Fruit fly (Drosophila melanogaster) whole organism, prepupa: ENCODE data around the gene HINT1.

Experiments
- CG10631 ChIP-seq: fragments of 200-800 bp; sonication (Bioruptor generic); optimal IDR thresholded peaks from 2 replicates; lab custom pipeline; 2016; ENCODE audit warnings: missing biosample characterization, missing genetic modification characterization
- CG11294 ChIP-seq: fragments of 200-800 bp; sonication (Bioruptor generic); IDR thresholded peaks from 2 replicates; pipeline ENCODE4 v1.3.6; 2022; ENCODE audit warnings: missing biosample characterization, missing genetic modification characterization
- CG11902 ChIP-seq: fragments of 200-800 bp; sonication (Bioruptor generic); optimal IDR thresholded peaks from 3 replicates; lab custom pipeline; 2016; ENCODE audit warnings: missing biosample characterization, missing genetic modification characterization
- CG16779 ChIP-seq: fragments of 200-800 bp; sonication (Bioruptor generic); optimal IDR thresholded peaks from 3 replicates; lab custom pipeline; 2017; ENCODE audit warnings: missing biosample characterization, mild to moderate bottlenecking, missing genetic modification characterization
- CG31627 ChIP-seq: fragments of 200-800 bp; sonication (Bioruptor generic); optimal IDR thresholded peaks from 3 replicates; lab custom pipeline; 2016; ENCODE audit warnings: missing biosample characterization, missing genetic modification characterization
- CG34406 ChIP-seq: fragments of 200-800 bp; sonication (Bioruptor generic); optimal IDR thresholded peaks from 3 replicates; lab custom pipeline; 2016; ENCODE audit warnings: missing biosample characterization, missing genetic modification characterization
- CG3919 ChIP-seq: fragments of 200-800 bp; sonication (Bioruptor generic); optimal IDR thresholded peaks from 3 replicates; lab custom pipeline; 2016; ENCODE audit warnings: missing biosample characterization, missing genetic modification characterization
- CG6163 ChIP-seq: fragments of 200-800 bp; sonication (Bioruptor generic); IDR thresholded peaks from 3 replicates; pipeline ENCODE4 v1.3.6; 2022; ENCODE audit warnings: missing biosample characterization, missing genetic modification characterization
- CG6276 ChIP-seq: fragments of 200-800 bp; sonication (Bioruptor generic); optimal IDR thresholded peaks from 2 replicates; lab custom pipeline; 2017; ENCODE audit warnings: missing biosample characterization, mild to moderate bottlenecking, missing genetic modification characterization
- CG6792 ChIP-seq: fragments of 200-800 bp; sonication (Bioruptor generic); optimal IDR thresholded peaks from 3 replicates; lab custom pipeline; 2016; ENCODE audit warnings: missing biosample characterization, missing genetic modification characterization
- CG6808 ChIP-seq: fragments of 200-800 bp; sonication (Bioruptor generic); optimal IDR thresholded peaks from 3 replicates; lab custom pipeline; 2017; ENCODE audit warnings: missing biosample characterization, missing genetic modification characterization, mild to moderate bottlenecking, moderate library complexity, missing genetic modification reagents
- CG6854 ChIP-seq: fragments of 200-800 bp; sonication (Bioruptor generic); optimal IDR thresholded peaks from 2 replicates; lab custom pipeline; 2017; ENCODE audit warnings: missing biosample characterization, mild to moderate bottlenecking, missing genetic modification characterization
- CG7368 ChIP-seq: fragments of 200-800 bp; sonication (Bioruptor generic); optimal IDR thresholded peaks from 3 replicates; lab custom pipeline; 2016; ENCODE audit warnings: missing biosample characterization, missing genetic modification characterization
- CG8119 ChIP-seq: fragments of 200-800 bp; sonication (Bioruptor generic); IDR thresholded peaks from 3 replicates; pipeline ENCODE4 v1.3.6; 2022; ENCODE audit warnings: missing biosample characterization, missing genetic modification characterization
- Ets96B ChIP-seq: fragments of 200-800 bp; optimal IDR thresholded peaks from 2 replicates; lab custom pipeline; 2019; ENCODE audit warnings: missing biosample characterization, mild to moderate bottlenecking, missing genetic modification characterization, moderate library complexity
- Hr38 ChIP-seq: sonication (Bioruptor generic); optimal IDR thresholded peaks from 2 replicates; lab custom pipeline; 2016; ENCODE audit warnings: missing biosample characterization, missing genetic modification characterization
- Lpt ChIP-seq: fragments of 200-800 bp; sonication (Bioruptor generic); optimal IDR thresholded peaks from 3 replicates; lab custom pipeline; 2016; ENCODE audit warnings: missing biosample characterization, missing genetic modification characterization
- Smox ChIP-seq: fragments of 200-800 bp; sonication (Bioruptor generic); optimal IDR thresholded peaks from 3 replicates; lab custom pipeline; 2016; ENCODE audit warnings: missing biosample characterization, missing genetic modification characterization
- Sox14 ChIP-seq: fragments of 200-800 bp; sonication (Bioruptor generic); optimal IDR thresholded peaks from 3 replicates; lab custom pipeline; 2016; ENCODE audit warnings: missing biosample characterization, missing genetic modification characterization
- Sox15 ChIP-seq: fragments of 200-800 bp; sonication (Bioruptor generic); optimal IDR thresholded peaks from 3 replicates; lab custom pipeline; 2016; ENCODE audit warnings: missing biosample characterization, missing genetic modification characterization
- cyc ChIP-seq: fragments of 200-800 bp; sonication (Bioruptor generic); optimal IDR thresholded peaks from 3 replicates; lab custom pipeline; 2016; ENCODE audit warnings: missing biosample characterization, missing genetic modification characterization
- eg ChIP-seq: fragments of 200-800 bp; sonication (Bioruptor generic); IDR thresholded peaks from 3 replicates; pipeline ENCODE4 v1.3.6; 2022; ENCODE audit warnings: missing biosample characterization, missing genetic modification characterization
- fd59A ChIP-seq: fragments of 200-800 bp; sonication (Bioruptor generic); optimal IDR thresholded peaks from 2 replicates; lab custom pipeline; 2017; ENCODE audit warnings: missing biosample characterization, mild to moderate bottlenecking, missing genetic modification characterization, missing genetic modification reagents
- fd85E ChIP-seq: fragments of 200-800 bp; sonication (Bioruptor generic); optimal IDR thresholded peaks from 3 replicates; lab custom pipeline; 2016; ENCODE audit warnings: missing biosample characterization, missing genetic modification characterization
- lz ChIP-seq: fragments of 200-800 bp; sonication (Bioruptor generic); optimal IDR thresholded peaks from 3 replicates; lab custom pipeline; 2016; ENCODE audit warnings: missing biosample characterization, missing genetic modification characterization
- net ChIP-seq: fragments of 200-800 bp; sonication (Bioruptor generic); optimal IDR thresholded peaks from 3 replicates; lab custom pipeline; 2016; ENCODE audit warnings: missing biosample characterization, missing genetic modification characterization
- salr ChIP-seq, 2 experiments: fragments of 200-800 bp; sonication (Bioruptor generic); optimal IDR thresholded peaks; 3 replicates each; lab custom pipeline; 2016 to 2018; ENCODE audit warnings: missing biosample characterization in 2 of 2, missing genetic modification characterization in 2 of 2, mild to moderate bottlenecking in 1 of 2
- spab ChIP-seq: fragments of 200-800 bp; sonication (Bioruptor generic); optimal IDR thresholded peaks from 2 replicates; lab custom pipeline; 2017; ENCODE audit warnings: missing biosample characterization, mild to moderate bottlenecking, missing genetic modification characterization, missing genetic modification reagents
- ss ChIP-seq, 2 experiments: fragments of 200-800 bp; sonication (Bioruptor generic); optimal IDR thresholded peaks; 2 replicates in 1 of 2; 3 replicates in 1 of 2; lab custom pipeline; 2017 to 2018; ENCODE audit warnings: mild to moderate bottlenecking in 2 of 2, missing biosample characterization in 2 of 2, missing genetic modification characterization in 2 of 2, moderate library complexity in 1 of 2
- svp ChIP-seq: fragments of 200-800 bp; sonication (Bioruptor generic); peaks from one replicate; lab custom pipeline; 2016; ENCODE audit warnings: missing biosample characterization, missing genetic modification characterization

HINT1 gene

dm6 chr2L:2808038-2808699 is 38.2 kb downstream of the HINT1 start (continued):
- no peak for TF ChIP-seq fd59A (GFP tag; lab: Kevin White, UChicago)
- TF ChIP-seq CG6808 (GFP tag; lab: Kevin White, UChicago), result peak; percentile 27
- TF ChIP-seq CG7368, result no peak
- TF ChIP-seq CG6792 (GFP tag; lab: Kevin White, UChicago), result no peak
- TF ChIP-seq Ets96B, result no peak
- TF ChIP-seq CG34406, result no peak
- peak; percentile 11 for TF ChIP-seq CG16779 (tag; lab: Kevin White, UChicago)
- no peak for TF ChIP-seq net (GFP tag; lab: Kevin White, UChicago)
- TF ChIP-seq lz (GFP tag; lab: Kevin White, UChicago), result no peak
- 0 out of 3 replicates have a peak, but pooled peaks have one; percentile 32 for TF ChIP-seq CG8119 (GFP tag; lab: Robert Waterston, UW)
- TF ChIP-seq Hr38, result no peak
- TF ChIP-seq Sox15 (GFP tag; lab: Kevin White, UChicago), result no peak
- no peak for TF ChIP-seq Smox (GFP tag; lab: Kevin White, UChicago)
- no peak for TF ChIP-seq CG11902 (GFP tag; lab: Kevin White, UChicago)
- TF ChIP-seq CG6276 (GFP tag; lab: Kevin White, UChicago), result no peak
- TF ChIP-seq spab, result no peak
- TF ChIP-seq CG31627 (GFP tag; lab: Kevin White, UChicago), result no peak
- TF ChIP-seq, all 60 proteins: peak for 10

dm6 chr2L:2810831-2811230 is 40.9 kb downstream of the HINT1 start:
- TF ChIP-seq svp (peak; percentile 96), salr (GFP tag; optimal IDR thresholded peaks at IDR 0.05; lab: Kevin White, UChicago) (no peak), CG3919 (GFP tag; lab: Kevin White, UChicago) (no peak)

dm6 chr2L:2812137-2812536 is 42.2 kb downstream of the HINT1 start, which contains the start of gene CG2964:
CG2964 (plus strand) TSS chr2L:2812437.
- TF ChIP-seq CG7368 (no peak), ss (GFP tag; optimal IDR thresholded peaks at IDR 0.05; lab: Kevin White, UChicago) (no peak), CG11902 (GFP tag; lab: Kevin White, UChicago) (no peak), Sox15 (GFP tag; lab: Kevin White, UChicago) (no peak), CG6276 (GFP tag; lab: Kevin White, UChicago) (no peak), CG6163 (GFP tag; lab: Robert Waterston, UW) (no peak), cyc (GFP tag; lab: Kevin White, UChicago) (no peak), Ets96B (no peak), CG6854 (GFP tag; lab: Kevin White, UChicago) (no peak), Lpt (GFP tag; lab: Kevin White, UChicago) (no peak)

- TF ChIP-seq Sox14 (no peak), Hr38 (no peak), CG11294 (no peak), eg (GFP tag; lab: Robert Waterston, UW) (no peak), fd85E (no peak), CG10631 (GFP tag; lab: Kevin White, UChicago) (no peak)
Measured at dm6 chr2L:2815673-2816072, 45.7 kb downstream of the HINT1 start, which contains the start of gene G6P. G6P (minus strand) TSS chr2L:2815760.
